Worm (Caenorhabditis elegans): ENCODE results near the gene C18D11.9.
A peak's percentile ranks its signal among the peaks of the same experiment; 100 is the strongest.

Gene C18D11.9

ce11 chrIII:11825654-11826053, 16.7 kb downstream of the C18D11.9 start:
- TF ChIP-seq madf-5 (GFP tag; IDR thresholded peaks at IDR 0.05) = no peak
- TF ChIP-seq rbr-2 (tag; optimal IDR thresholded peaks at IDR 0.05) = peak; percentile 69
- 0 out of 2 replicates have a peak, but pooled peaks have one; percentile 42 for TF ChIP-seq arid-1 (GFP tag; conservative IDR thresholded peaks at IDR 0.05)
- no peak for TF ChIP-seq tag-97 (GFP tag; IDR thresholded peaks at IDR 0.05)
- TF ChIP-seq lin-1 (GFP tag; IDR thresholded peaks at IDR 0.05) = no peak
- peak; percentile 76 for TF ChIP-seq lin-13 (GFP tag; optimal IDR thresholded peaks at IDR 0.05)
- no peak for TF ChIP-seq duxl-1 (tag; optimal IDR thresholded peaks at IDR 0.05; ENCODE audit: poor library complexity)
- no peak for TF ChIP-seq F26F4.8 (GFP tag; conservative IDR thresholded peaks at IDR 0.05)
- no peak for TF ChIP-seq ama-1 (optimal IDR thresholded peaks at IDR 0.05)
- TF ChIP-seq ztf-11 (tag; optimal IDR thresholded peaks at IDR 0.05) = no peak
- no peak for TF ChIP-seq unc-39 (tag; optimal IDR thresholded peaks at IDR 0.05)
- no peak for TF ChIP-seq zag-1 (tag; optimal IDR thresholded peaks at IDR 0.05)
- TF ChIP-seq nhr-11 (tag; optimal IDR thresholded peaks at IDR 0.05) = no peak
- TF ChIP-seq hmg-1.1 (GFP tag; IDR thresholded peaks at IDR 0.05) = peak; percentile 49
- TF ChIP-seq egl-27 (tag; optimal IDR thresholded peaks at IDR 0.05) = no peak
- TF ChIP-seq spr-1 (tag; optimal IDR thresholded peaks at IDR 0.05) = no peak
- no peak for TF ChIP-seq ceh-44 (GFP tag; IDR thresholded peaks at IDR 0.05)
- no peak for TF ChIP-seq mdt-29 (GFP tag; IDR thresholded peaks at IDR 0.05)
- TF ChIP-seq vab-7 (GFP tag; IDR thresholded peaks at IDR 0.05) = peak; percentile 31; the same call in 1 of the 2 replicates
- no peak for TF ChIP-seq aly-2 (tag; optimal IDR thresholded peaks at IDR 0.05)
- no peak for TF ChIP-seq lim-7 (GFP tag; IDR thresholded peaks at IDR 0.05)
- TF ChIP-seq lin-15B (tag; optimal IDR thresholded peaks at IDR 0.05) = no peak
- no peak for TF ChIP-seq D1046.2 (GFP tag; IDR thresholded peaks at IDR 0.05)
- no peak for TF ChIP-seq attf-4 (tag; optimal IDR thresholded peaks at IDR 0.05)
- no peak for TF ChIP-seq Y48G9A.11 (GFP tag; IDR thresholded peaks at IDR 0.05)
- peak; percentile 94 for TF ChIP-seq hlh-30 (tag; optimal IDR thresholded peaks at IDR 0.05; ENCODE audit: insufficient read depth)
- no peak for TF ChIP-seq ceh-32 (tag; optimal IDR thresholded peaks at IDR 0.05; ENCODE audit: poor library complexity)
- TF ChIP-seq nhr-6 (tag; optimal IDR thresholded peaks at IDR 0.05) = peak; percentile 42
- TF ChIP-seq set-16 (GFP tag; IDR thresholded peaks at IDR 0.05) = no peak
- peak; percentile 21; the same call in 1 of the 2 replicates for TF ChIP-seq dmd-6 (GFP tag; IDR thresholded peaks at IDR 0.05)
- no peak for TF ChIP-seq php-3 (GFP tag; IDR thresholded peaks at IDR 0.05)
- TF ChIP-seq hlh-11 (tag; optimal IDR thresholded peaks at IDR 0.05) = peak; percentile 67
- TF ChIP-seq mxl-2 (GFP tag; conservative IDR thresholded peaks at IDR 0.05) = no peak
- TF ChIP-seq saeg-2 (GFP tag; IDR thresholded peaks at IDR 0.05) = no peak
- TF ChIP-seq skn-1 (tag; optimal IDR thresholded peaks at IDR 0.05) = no peak
- TF ChIP-seq nhr-10 (tag; optimal IDR thresholded peaks at IDR 0.05) = no peak
- no peak for TF ChIP-seq F10B5.3 (tag; optimal IDR thresholded peaks at IDR 0.05)
- TF ChIP-seq snpc-4 (tag; optimal IDR thresholded peaks at IDR 0.05) = no peak
- no peak for TF ChIP-seq T26A8.4 (GFP tag; IDR thresholded peaks at IDR 0.05)
- TF ChIP-seq ZK337.2 (GFP tag; IDR thresholded peaks at IDR 0.05) = no peak
- no peak for TF ChIP-seq nhr-25 (tag; optimal IDR thresholded peaks at IDR 0.05; ENCODE audit: borderline replicate concordance, insufficient read depth)
- no peak for TF ChIP-seq fos-1 (tag; optimal IDR thresholded peaks at IDR 0.05)
- no peak for TF ChIP-seq F37D6.2 (tag; optimal IDR thresholded peaks at IDR 0.05)
- TF ChIP-seq nhr-76 (tag; optimal IDR thresholded peaks at IDR 0.05) = no peak
- no peak for TF ChIP-seq nhr-48 (tag; optimal IDR thresholded peaks at IDR 0.05)
- TF ChIP-seq lir-3 (tag; optimal IDR thresholded peaks at IDR 0.05) = no peak
- no peak for TF ChIP-seq Y105C5A.15 (GFP tag; IDR thresholded peaks at IDR 0.05)
- TF ChIP-seq fkh-10 (GFP tag; optimal IDR thresholded peaks at IDR 0.05) = no peak
- TF ChIP-seq nhr-237 (tag; optimal IDR thresholded peaks at IDR 0.05) = no peak
- TF ChIP-seq Y75B8A.6 (GFP tag; IDR thresholded peaks at IDR 0.05) = no peak
- TF ChIP-seq zfp-2 (tag; optimal IDR thresholded peaks at IDR 0.05) = no peak
- peak; percentile 52 to 93 for TF ChIP-seq mdl-1 (tag; optimal IDR thresholded peaks at IDR 0.05)
- no peak for TF ChIP-seq spr-3 (GFP tag; optimal IDR thresholded peaks at IDR 0.05)

All from whole organism, L4 larva.